Worm (Caenorhabditis elegans): ENCODE measurements around the gene daf-14.

DNA sequence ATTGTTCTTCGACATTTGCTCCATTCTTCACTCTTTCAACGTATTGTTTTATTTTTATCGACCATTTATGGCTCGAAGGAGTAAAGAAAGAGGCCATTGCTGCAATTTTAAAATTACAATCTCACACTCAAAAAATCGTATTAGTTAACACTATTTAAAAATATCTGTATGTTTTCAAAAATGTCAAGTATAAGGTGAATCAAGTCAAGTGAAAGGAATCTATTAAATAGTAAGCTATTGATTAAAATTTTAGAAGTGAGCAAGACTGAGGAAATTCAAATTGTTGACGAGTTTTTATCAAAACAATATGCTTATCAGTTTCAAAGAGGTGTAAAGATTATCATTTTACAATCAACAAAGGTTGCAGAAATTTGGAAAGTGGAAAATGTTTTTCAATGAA lies 18.0 kb upstream of the daf-14 start, which contains the start of gene F01G10.4:
- TF ChIP-seq unc-62 (GFP tag; optimal IDR thresholded peaks at IDR 0.05) (no peak), pha-4 (tag; optimal IDR thresholded peaks at IDR 0.05) (no peak), nhr-237 (tag; optimal IDR thresholded peaks at IDR 0.05) (no peak), blmp-1 (tag; optimal IDR thresholded peaks at IDR 0.05) (no peak), ztf-11 (tag; optimal IDR thresholded peaks at IDR 0.05) (no peak), lsy-2 (tag; optimal IDR thresholded peaks at IDR 0.05) (no peak), ceh-39 (tag; optimal IDR thresholded peaks at IDR 0.05) (no peak), mab-5 (tag; optimal IDR thresholded peaks at IDR 0.05) (no peak)
